Worm (Caenorhabditis elegans): ENCODE data around the gene ugt-66.

Gene ugt-66

ce11 chrIII:6202440-6202839 lies 8.1 kb upstream of the ugt-66 start:
- TF ChIP-seq blmp-1 (tag; optimal IDR thresholded peaks at IDR 0.05; ENCODE audit: insufficient read depth) (no peak), ztf-4 (tag; optimal IDR thresholded peaks at IDR 0.05) (no peak)

ce11 chrIII:6201325-6201724 lies 6.9 kb upstream of the ugt-66 start:
- TF ChIP-seq snpc-4 (tag; optimal IDR thresholded peaks at IDR 0.05) (no peak), fos-1 (tag; optimal IDR thresholded peaks at IDR 0.05) (no peak), sem-4 (tag; optimal IDR thresholded peaks at IDR 0.05) (no peak), R02D3.7 (tag; optimal IDR thresholded peaks at IDR 0.05) (no peak), nhr-129 (tag; optimal IDR thresholded peaks at IDR 0.05) (no peak), nhr-10 (tag; optimal IDR thresholded peaks at IDR 0.05) (no peak), ztf-11 (tag; optimal IDR thresholded peaks at IDR 0.05) (no peak), dmd-4 (tag; optimal IDR thresholded peaks at IDR 0.05) (no peak), F13H6.1 (tag; optimal IDR thresholded peaks at IDR 0.05) (no peak)

ce11 chrIII:6198378-6199234 lies 4.2 kb upstream of the ugt-66 start, which contains the start of the genes C23G10.7 and rpn-2:
C23G10.7 (minus strand) TSS chrIII:6198414.
rpn-2 (plus strand) TSS chrIII:6199184.
- TF ChIP-seq nhr-25 (tag; optimal IDR thresholded peaks at IDR 0.05) (peak; percentile 61), nhr-11 (tag; optimal IDR thresholded peaks at IDR 0.05) (no peak), aly-2 (tag; optimal IDR thresholded peaks at IDR 0.05) (no peak), unc-39 (tag; optimal IDR thresholded peaks at IDR 0.05) (no peak), nhr-23 (tag; optimal IDR thresholded peaks at IDR 0.05) (no peak), lin-11 (tag; optimal IDR thresholded peaks at IDR 0.05) (peak; percentile 50), blmp-1 (tag; optimal IDR thresholded peaks at IDR 0.05; ENCODE audit: insufficient read depth) (no peak), nhr-129 (tag; optimal IDR thresholded peaks at IDR 0.05) (peak; percentile 49), mbf-1 (tag; optimal IDR thresholded peaks at IDR 0.05) (no peak), nhr-77 (tag; optimal IDR thresholded peaks at IDR 0.05) (no peak), alr-1 (tag; optimal IDR thresholded peaks at IDR 0.05) (no peak), sma-3 (GFP tag; optimal IDR thresholded peaks at IDR 0.05) (peak; percentile 44), peb-1 (tag; optimal IDR thresholded peaks at IDR 0.05) (no peak), fos-1 (tag; optimal IDR thresholded peaks at IDR 0.05) (peak; percentile 39), nhr-21 (tag; optimal IDR thresholded peaks at IDR 0.05) (peak; percentile 20), mab-5 (tag; optimal IDR thresholded peaks at IDR 0.05) (peak; percentile 3), gmeb-1 (tag; optimal IDR thresholded peaks at IDR 0.05) (peak; percentile 73), C34F6.9 (tag; optimal IDR thresholded peaks at IDR 0.05) (peak; percentile 87), ama-1 (optimal IDR thresholded peaks at IDR 0.05) (peak; percentile 27), skn-1 (tag; optimal IDR thresholded peaks at IDR 0.05) (peak; percentile 95), F13H6.1 (tag; optimal IDR thresholded peaks at IDR 0.05) (peak; percentile 49), crh-2 (tag; optimal IDR thresholded peaks at IDR 0.05) (peak; percentile 46), lin-13 (GFP tag; optimal IDR thresholded peaks at IDR 0.05) (peak; percentile 45), Y55F3AM.14 (GFP tag; optimal IDR thresholded peaks at IDR 0.05) (no peak), R02D3.7 (tag; optimal IDR thresholded peaks at IDR 0.05) (no peak), elt-3 (tag; optimal IDR thresholded peaks at IDR 0.05) (no peak), nhr-12 (tag; optimal IDR thresholded peaks at IDR 0.05) (no peak), snpc-4 (tag; optimal IDR thresholded peaks at IDR 0.05) (no peak), lsy-2 (tag; optimal IDR thresholded peaks at IDR 0.05) (peak; percentile 76 to 88), sem-4 (tag; optimal IDR thresholded peaks at IDR 0.05) (no peak), egl-27 (tag; optimal IDR thresholded peaks at IDR 0.05) (peak; percentile 19), dmd-4 (tag; optimal IDR thresholded peaks at IDR 0.05) (no peak), sma-9 (GFP tag; optimal IDR thresholded peaks at IDR 0.05) (peak; percentile 71), sma-9 (tag; optimal IDR thresholded peaks at IDR 0.05) (no peak), unc-62 (GFP tag; optimal IDR thresholded peaks at IDR 0.05) (no peak), nhr-237 (tag; optimal IDR thresholded peaks at IDR 0.05) (no peak), mdl-1 (tag; optimal IDR thresholded peaks at IDR 0.05) (no peak), nhr-6 (tag; optimal IDR thresholded peaks at IDR 0.05) (no peak), nhr-10 (tag; optimal IDR thresholded peaks at IDR 0.05) (no peak), ztf-1 (GFP tag; conservative IDR thresholded peaks at IDR 0.05) (no peak), ztf-4 (tag; optimal IDR thresholded peaks at IDR 0.05) (no peak), ceh-82 (tag; optimal IDR thresholded peaks at IDR 0.05) (no peak), ceh-16 (tag; optimal IDR thresholded peaks at IDR 0.05) (no peak), ztf-11 (tag; optimal IDR thresholded peaks at IDR 0.05) (no peak)

All from whole organism, L2 larva.